Worm (Caenorhabditis elegans) whole organism, early embryonic: Measurements from ENCODE around the gene T24C4.3.

Experiments used
- B0310.2 ChIP-seq: sonication (generic microtip); optimal IDR thresholded peaks from 2 replicates; lab custom pipeline; 2016; ENCODE audit warnings: mild to moderate bottlenecking, missing genetic modification characterization, missing compliant biosample characterization
- F13C5.2 ChIP-seq: sonication (generic microtip); optimal IDR thresholded peaks from 2 replicates; lab custom pipeline; 2017; ENCODE audit warnings: mild to moderate bottlenecking, missing genetic modification characterization, inconsistent platforms, missing compliant biosample characterization
- aly-1 ChIP-seq: sonication (generic microtip); optimal IDR thresholded peaks from 2 replicates; lab custom pipeline; 2016; ENCODE audit warnings: missing genetic modification characterization, missing compliant biosample characterization
- ama-1 ChIP-seq: fragments of 150-350 bp; optimal IDR thresholded peaks from 2 replicates; lab custom pipeline; 2014
- ceh-13 ChIP-seq: fragments of 200-800 bp; sonication (Bioruptor generic); optimal IDR thresholded peaks from 2 replicates; lab custom pipeline; 2018; ENCODE audit warnings: mild to moderate bottlenecking, missing genetic modification characterization, missing compliant biosample characterization
- ceh-36 ChIP-seq: sonication (generic microtip); optimal IDR thresholded peaks from 2 replicates; lab custom pipeline; 2016; ENCODE audit warnings: missing genetic modification characterization, inconsistent platforms, missing compliant biosample characterization
- ets-7 ChIP-seq: sonication (generic microtip); optimal IDR thresholded peaks from 2 replicates; lab custom pipeline; 2016; ENCODE audit warnings: missing genotype, missing genetic modification characterization, missing compliant biosample characterization
- flt-1 ChIP-seq: fragments of 200-800 bp; sonication (Bioruptor generic); IDR thresholded peaks from 2 replicates; pipeline ENCODE4 v1.3.6; 2022; ENCODE audit warnings: missing genetic modification characterization, missing compliant biosample characterization
- hmbx-1 ChIP-seq: sonication (generic microtip); optimal IDR thresholded peaks from 2 replicates; lab custom pipeline; 2016; ENCODE audit warnings: mild to moderate bottlenecking, missing genetic modification characterization, missing compliant biosample characterization
- hmg-4 ChIP-seq: fragments of 200-800 bp; sonication (Bioruptor generic); optimal IDR thresholded peaks from 2 replicates; lab custom pipeline; 2018; ENCODE audit warnings: mild to moderate bottlenecking, missing genetic modification characterization, missing compliant biosample characterization
- hnd-1 ChIP-seq: sonication (generic microtip); optimal IDR thresholded peaks from 2 replicates; lab custom pipeline; 2016; ENCODE audit warnings: missing genetic modification characterization, missing compliant biosample characterization
- pes-1 ChIP-seq: fragments of 200-800 bp; sonication (Bioruptor generic); IDR thresholded peaks from 2 replicates; pipeline ENCODE4 v1.3.6; 2022; ENCODE audit warnings: missing genetic modification reagents, missing genetic modification characterization, missing compliant biosample characterization
- scrt-1 ChIP-seq: fragments of 200-800 bp; sonication (Bioruptor generic); IDR thresholded peaks from 2 replicates; pipeline ENCODE4 v1.3.6; 2022; ENCODE audit warnings: missing genetic modification characterization, missing compliant biosample characterization
- sea-1 ChIP-seq: fragments of 200-800 bp; sonication (Bioruptor generic); conservative IDR thresholded peaks from 2 replicates; pipeline ENCODE4 v1.3.6; 2022; ENCODE audit warnings: missing genetic modification characterization, missing compliant biosample characterization
- tbx-11 ChIP-seq: fragments of 200-800 bp; sonication (Bioruptor generic); IDR thresholded peaks from 2 replicates; pipeline ENCODE4 v1.3.6; 2022; ENCODE audit warnings: missing genetic modification characterization, missing compliant biosample characterization
- tbx-37 ChIP-seq: fragments of 200-800 bp; sonication (Bioruptor generic); conservative IDR thresholded peaks from 2 replicates; pipeline ENCODE4 v1.3.6; 2022; ENCODE audit warnings: missing genetic modification reagents, missing genetic modification characterization, missing compliant biosample characterization
- tra-4 ChIP-seq: sonication (generic microtip); optimal IDR thresholded peaks from 2 replicates; lab custom pipeline; 2017; ENCODE audit warnings: missing genetic modification characterization, missing compliant biosample characterization

Gene T24C4.3

DNA sequence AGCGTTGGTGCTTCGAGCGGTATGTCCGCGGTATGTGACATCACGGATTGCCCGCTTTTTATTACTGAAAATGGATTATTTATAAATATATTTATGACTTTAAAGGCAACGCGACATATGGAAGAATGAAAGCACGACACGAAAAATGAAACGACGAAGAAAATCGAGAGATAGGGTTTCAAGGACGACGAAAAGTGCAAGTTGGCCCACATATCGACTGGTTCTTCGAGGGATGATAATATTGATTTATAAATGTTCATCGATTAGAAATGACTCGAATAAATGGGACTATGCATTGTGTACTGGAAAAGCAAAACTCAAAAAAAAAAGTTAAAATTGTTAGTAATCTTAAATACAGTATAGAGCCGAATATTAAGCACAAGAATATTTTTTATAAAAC lies 14.5 kb upstream of the T24C4.3 start, which contains the start of gene zer-1:
zer-1 (minus strand) TSS at position 68 of the 400 bp plus-strand sequence.
- TF ChIP-seq hmg-4 (GFP tag; lab: Kevin White, UChicago) (no peak), tra-4 (tag; lab: Kevin White, UChicago) (no peak)

DNA sequence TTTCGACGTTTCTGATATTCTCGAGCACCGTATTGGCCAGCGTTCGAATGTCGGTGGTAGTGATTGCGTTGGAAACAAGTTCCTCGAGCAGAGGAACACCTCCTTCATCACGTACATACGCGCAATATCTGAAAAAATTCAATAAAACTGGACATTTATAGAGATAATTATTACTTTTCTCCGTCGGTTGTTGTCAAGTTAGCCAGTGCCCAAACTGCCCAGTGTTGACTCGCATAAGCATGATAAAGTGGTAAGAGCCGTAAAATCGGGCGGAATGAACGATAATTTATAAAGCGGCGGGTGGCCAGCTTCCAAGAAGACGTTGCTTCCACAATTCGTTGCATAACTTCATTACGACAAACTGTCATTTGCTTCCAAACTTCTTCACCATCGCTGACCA lies 11.3 kb upstream of the T24C4.3 start:
- TF ChIP-seq flt-1 (GFP tag; lab: Robert Waterston, UW) (no peak), tbx-11 (GFP tag; lab: Robert Waterston, UW) (no peak), tra-4 (tag; lab: Kevin White, UChicago) (no peak), hmg-4 (GFP tag; lab: Kevin White, UChicago) (no peak), aly-1 (tag; lab: Kevin White, UChicago) (no peak), ets-7 (tag; lab: Kevin White, UChicago) (no peak), sea-1 (no peak), ama-1 (lab: Kevin White, UChicago) (no peak)

DNA sequence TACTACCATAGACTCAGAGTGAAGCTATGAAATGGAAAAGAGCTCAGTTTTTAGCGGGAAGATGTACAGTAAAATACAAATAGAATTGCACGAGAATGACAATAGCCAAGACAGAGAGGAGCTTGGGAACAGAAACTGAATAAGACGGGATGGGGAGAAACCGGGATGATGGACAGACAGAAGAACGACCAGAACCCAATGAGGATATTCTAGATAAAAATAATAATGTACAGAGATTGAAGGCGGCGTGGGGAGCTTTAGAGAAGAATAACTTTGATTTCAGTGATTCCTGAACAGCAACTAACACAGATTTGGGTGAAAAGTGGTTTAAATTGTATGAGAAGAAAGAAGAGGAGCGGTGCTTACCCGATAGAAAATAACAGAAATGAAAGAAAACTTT lies 9.2 kb upstream of the T24C4.3 start:
- TF ChIP-seq ceh-13 (GFP tag; lab: Kevin White, UChicago) (no peak), tbx-37 (GFP tag; lab: Robert Waterston, UW) (no peak), F13C5.2 (tag; lab: Kevin White, UChicago) (no peak), scrt-1 (no peak), flt-1 (GFP tag; lab: Robert Waterston, UW) (no peak), ama-1 (lab: Kevin White, UChicago) (no peak)

DNA sequence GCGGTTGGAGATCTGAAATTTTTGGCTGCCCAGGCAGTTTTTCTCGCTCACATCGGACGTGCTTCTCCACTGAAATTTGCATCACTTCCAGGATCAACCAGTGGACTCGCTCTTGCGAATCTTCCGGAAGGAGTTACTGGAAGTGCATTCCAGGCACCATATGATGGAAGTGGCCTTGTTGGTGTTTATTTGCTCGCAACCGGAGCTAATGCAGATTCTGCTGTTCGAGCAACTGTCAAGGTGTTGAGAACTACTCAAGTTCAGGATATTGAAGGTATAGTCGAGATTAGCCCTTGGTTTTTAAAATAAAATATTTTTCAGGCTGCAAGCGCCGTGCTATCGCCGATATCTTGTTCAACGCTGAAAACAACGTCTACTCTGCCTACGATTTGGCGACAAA lies 8.6 kb upstream of the T24C4.3 start:
- TF ChIP-seq ets-7 (tag; lab: Kevin White, UChicago) (no peak), ama-1 (lab: Kevin White, UChicago) (no peak), aly-1 (tag; lab: Kevin White, UChicago) (no peak), tra-4 (tag; lab: Kevin White, UChicago) (no peak), ceh-13 (GFP tag; lab: Kevin White, UChicago) (no peak), scrt-1 (no peak), sea-1 (no peak), hmg-4 (GFP tag; lab: Kevin White, UChicago) (no peak), flt-1 (GFP tag; lab: Robert Waterston, UW) (no peak), ceh-36 (no peak), hnd-1 (tag; lab: Kevin White, UChicago) (no peak), hmbx-1 (tag; lab: Kevin White, UChicago) (no peak), pes-1 (no peak), B0310.2 (tag; lab: Kevin White, UChicago) (no peak), tbx-37 (GFP tag; lab: Robert Waterston, UW) (no peak), tbx-11 (GFP tag; lab: Robert Waterston, UW) (no peak), F13C5.2 (tag; lab: Kevin White, UChicago) (no peak)

DNA sequence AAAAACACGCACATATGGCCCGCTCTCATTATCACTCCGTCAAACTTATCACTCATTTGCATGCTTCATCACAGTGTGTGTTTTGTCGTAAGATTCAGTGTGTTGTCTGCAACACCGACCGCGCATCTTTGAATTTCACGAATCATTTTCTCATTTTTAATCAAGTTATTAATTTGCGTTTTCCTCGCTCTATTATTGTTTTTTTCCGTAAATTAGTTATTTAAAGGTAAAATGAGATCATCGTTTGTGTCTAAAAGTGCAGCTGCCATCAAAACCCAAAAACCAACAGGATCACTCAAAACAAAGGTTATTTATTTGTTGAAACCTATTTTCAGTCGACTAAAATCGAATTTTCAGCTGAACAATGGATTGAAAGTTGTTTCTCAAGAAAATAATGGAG lies 7.4 kb upstream of the T24C4.3 start, which contains the start of the genes T24C4.5 and ucr-2.3:
T24C4.5 (minus strand) TSS at position 101 of the 400 bp plus-strand sequence.
ucr-2.3 (plus strand) TSS at position 227 of the 400 bp plus-strand sequence.
- TF ChIP-seq tbx-37 (GFP tag; lab: Robert Waterston, UW) (no peak), ceh-36 (no peak), hnd-1 (tag; lab: Kevin White, UChicago) (no peak), pes-1 (no peak), B0310.2 (tag; lab: Kevin White, UChicago) (no peak), ceh-13 (GFP tag; lab: Kevin White, UChicago) (no peak), tra-4 (tag; lab: Kevin White, UChicago) (no peak), ama-1 (lab: Kevin White, UChicago) (no peak), hmg-4 (GFP tag; lab: Kevin White, UChicago) (no peak), hmbx-1 (tag; lab: Kevin White, UChicago) (no peak)

DNA sequence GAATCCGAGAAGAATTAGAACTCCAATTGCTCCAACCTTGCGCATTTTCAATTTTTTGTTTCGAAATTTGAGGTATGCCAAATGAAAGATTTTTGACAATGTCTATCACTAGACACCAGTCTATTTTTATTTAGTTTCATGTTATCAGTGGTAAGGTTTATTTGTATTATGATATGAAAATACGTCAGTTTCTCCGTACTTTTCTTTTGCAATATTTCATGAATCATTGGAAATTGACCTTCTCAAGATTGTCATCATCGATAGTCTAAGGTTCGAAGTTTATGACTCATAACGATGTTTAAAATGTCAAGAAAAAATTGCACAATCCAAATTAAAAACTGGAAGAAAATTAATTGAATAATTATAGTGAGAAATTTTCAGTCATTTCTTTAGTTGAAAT lies 1.2 kb upstream of the T24C4.3 start, which contains the start of gene clc-19:
clc-19 (minus strand) TSS at position 135 of the 400 bp plus-strand sequence.
- TF ChIP-seq tra-4 (tag; lab: Kevin White, UChicago) (no peak), ama-1 (lab: Kevin White, UChicago) (no peak), ets-7 (tag; lab: Kevin White, UChicago) (no peak), tbx-37 (GFP tag; lab: Robert Waterston, UW) (no peak), ceh-13 (GFP tag; lab: Kevin White, UChicago) (no peak), B0310.2 (tag; lab: Kevin White, UChicago) (no peak), F13C5.2 (tag; lab: Kevin White, UChicago) (no peak), hnd-1 (tag; lab: Kevin White, UChicago) (no peak), sea-1 (no peak), hmg-4 (GFP tag; lab: Kevin White, UChicago) (no peak), flt-1 (GFP tag; lab: Robert Waterston, UW) (no peak), hmbx-1 (tag; lab: Kevin White, UChicago) (no peak), scrt-1 (no peak), pes-1 (no peak), ceh-36 (no peak), aly-1 (tag; lab: Kevin White, UChicago) (no peak), tbx-11 (GFP tag; lab: Robert Waterston, UW) (no peak)

DNA sequence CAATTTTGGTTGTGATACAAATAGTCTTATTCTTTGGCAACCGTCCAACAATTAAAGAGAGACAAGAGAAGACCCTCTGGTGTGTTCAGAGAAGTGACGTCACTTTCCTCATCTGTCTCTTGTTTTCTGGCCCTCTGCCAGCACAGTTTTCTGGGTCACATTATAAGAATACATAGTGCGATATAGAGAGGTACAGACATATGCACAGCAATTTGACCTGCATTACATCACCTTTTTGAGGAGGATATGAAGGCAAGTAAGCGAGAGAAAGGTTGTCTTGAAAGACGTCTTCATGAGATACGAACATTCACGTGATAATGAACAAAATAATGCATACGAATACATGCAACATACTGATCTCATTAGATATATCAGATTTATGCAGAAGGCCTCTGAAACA lies 1.7 kb downstream of the T24C4.3 start:
- TF ChIP-seq tbx-37 (GFP tag; lab: Robert Waterston, UW), result no peak
- TF ChIP-seq F13C5.2 (tag; lab: Kevin White, UChicago), result no peak
- TF ChIP-seq aly-1 (tag; lab: Kevin White, UChicago), result no peak
- TF ChIP-seq hmg-4 (GFP tag; lab: Kevin White, UChicago), result no peak
- no peak for TF ChIP-seq scrt-1
- TF ChIP-seq ceh-13 (GFP tag; lab: Kevin White, UChicago), result no peak
- TF ChIP-seq ama-1 (lab: Kevin White, UChicago), result no peak
- TF ChIP-seq tbx-11 (GFP tag; lab: Robert Waterston, UW), result no peak
- TF ChIP-seq hnd-1 (tag; lab: Kevin White, UChicago), result no peak
- TF ChIP-seq hmbx-1 (tag; lab: Kevin White, UChicago), result no peak
- TF ChIP-seq flt-1 (GFP tag; lab: Robert Waterston, UW), result no peak
- no peak for TF ChIP-seq ets-7 (tag; lab: Kevin White, UChicago)
- TF ChIP-seq tra-4 (tag; lab: Kevin White, UChicago), result no peak
- TF ChIP-seq pes-1, result no peak
- TF ChIP-seq ceh-36, result no peak
- TF ChIP-seq sea-1, result no peak
- TF ChIP-seq B0310.2 (tag; lab: Kevin White, UChicago), result no peak
